Worm (Caenorhabditis elegans): ENCODE measurements around the gene C18A3.3.
A peak's percentile ranks its signal among the peaks of the same experiment; 100 is the strongest.

ce11 chrII:5744342-5744741 lies 28.2 kb downstream of the C18A3.3 start:
- no peak for TF ChIP-seq lir-3 (tag; optimal IDR thresholded peaks at IDR 0.05; ENCODE audit: poor library complexity)
- no peak for TF ChIP-seq hlh-17 (GFP tag; optimal IDR thresholded peaks at IDR 0.05; ENCODE audit: borderline replicate concordance)
- no peak for TF ChIP-seq ztf-11 (tag; optimal IDR thresholded peaks at IDR 0.05)
- no peak for TF ChIP-seq ama-1 (optimal IDR thresholded peaks at IDR 0.05)
- no peak for TF ChIP-seq lin-14 (GFP tag; optimal IDR thresholded peaks at IDR 0.05)
- TF ChIP-seq nhr-12 (tag; optimal IDR thresholded peaks at IDR 0.05), result no peak
- no peak for TF ChIP-seq nhr-237 (tag; optimal IDR thresholded peaks at IDR 0.05)
- no peak for TF ChIP-seq jun-1 (tag; optimal IDR thresholded peaks at IDR 0.05)
- no peak for TF ChIP-seq pqm-1 (tag; optimal IDR thresholded peaks at IDR 0.05)
- no peak for TF ChIP-seq lin-15B (tag; optimal IDR thresholded peaks at IDR 0.05)
- TF ChIP-seq elt-2 (tag; optimal IDR thresholded peaks at IDR 0.05), result peak; percentile 91
- TF ChIP-seq Y116A8C.19 (tag; optimal IDR thresholded peaks at IDR 0.05; ENCODE audit: borderline replicate concordance), result no peak
- TF ChIP-seq vab-15 (tag; optimal IDR thresholded peaks at IDR 0.05), result no peak
